Worm (Caenorhabditis elegans) whole organism, mixed stage, embryonic: ENCODE results near the gene R07H5.16.

Experiments used
- nhr-12 ChIP-seq: fragments of 150-350 bp; optimal IDR thresholded peaks from 2 replicates; lab custom pipeline; 2014; ENCODE audit warnings: missing biosample characterization, missing genetic modification characterization
- sem-2 ChIP-seq: fragments of 200-800 bp; sonication (Bioruptor generic); optimal IDR thresholded peaks from 2 replicates; lab custom pipeline; 2018; ENCODE audit warnings: mild to moderate bottlenecking, missing genetic modification characterization, missing compliant biosample characterization
- snpc-4 ChIP-seq: fragments of 150-350 bp; optimal IDR thresholded peaks from 2 replicates; lab custom pipeline; 2014; ENCODE audit warnings: missing biosample characterization, missing genetic modification characterization
- unc-62 ChIP-seq: fragments of 150-350 bp; optimal IDR thresholded peaks from 2 replicates; lab custom pipeline; 2014; ENCODE audit warnings: missing biosample characterization, missing genetic modification reagents, missing genetic modification characterization

- TF ChIP-seq unc-62 (GFP tag; lab: Kevin White, UChicago) (no peak), nhr-12 (tag; lab: Kevin White, UChicago) (no peak), snpc-4 (tag; lab: Kevin White, UChicago) (no peak), sem-2 (GFP tag; lab: Kevin White, UChicago) (no peak)
Measured at ce11 chrIV:11186729-11187128, 12.4 kb upstream of the R07H5.16 start, which contains the start of gene sdz-27.
